Fruit fly (Drosophila melanogaster): ENCODE measurements around the gene CG14050.
A peak's percentile ranks its signal among the peaks of the same experiment; 100 is the strongest.

- TF ChIP-seq cnc (optimal IDR thresholded peaks at IDR 0.05) (no peak), ovo (GFP tag; optimal IDR thresholded peaks at IDR 0.05) (no peak), CG12768 (GFP tag; optimal IDR thresholded peaks at IDR 0.05) (no peak), toe (GFP tag; optimal IDR thresholded peaks at IDR 0.05) (no peak), CG33017 (tag; optimal IDR thresholded peaks at IDR 0.05) (no peak), Crg-1 (GFP tag; optimal IDR thresholded peaks at IDR 0.05) (no peak), CG1620 (GFP tag; optimal IDR thresholded peaks at IDR 0.05) (no peak), CG7101 (tag; optimal IDR thresholded peaks at IDR 0.05) (peak; percentile 66), cic (GFP tag; optimal IDR thresholded peaks at IDR 0.05) (no peak), bab1 (GFP tag; optimal IDR thresholded peaks at IDR 0.05) (peak; percentile 37), Hr96 (GFP tag; optimal IDR thresholded peaks at IDR 0.05) (no peak)
These were observed 24.9 kb downstream of the CG14050 start for dm6 chrX:2301069-2301508.
